Fruit fly (Drosophila melanogaster) whole organism, embryonic: ENCODE measurements around the gene SrpRalpha.

Source experiments
- Asciz ChIP-seq: fragments of 200-800 bp; sonication (Bioruptor generic); optimal IDR thresholded peaks from 2 replicates; lab custom pipeline; 2017; ENCODE audit warnings: missing biosample characterization, mild to moderate bottlenecking, missing genetic modification characterization, missing genetic modification reagents
- BtbVII ChIP-seq: fragments of 200-800 bp; sonication (Bioruptor generic); optimal IDR thresholded peaks from 3 replicates; lab custom pipeline; 2017; ENCODE audit warnings: missing biosample characterization, mild to moderate bottlenecking, missing genetic modification characterization
- CG12219 ChIP-seq: fragments of 200-800 bp; sonication (Bioruptor generic); optimal IDR thresholded peaks from 3 replicates; lab custom pipeline; 2018; ENCODE audit warnings: missing biosample characterization, mild to moderate bottlenecking, missing genetic modification characterization
- CG13424 ChIP-seq: fragments of 200-800 bp; sonication (Bioruptor generic); optimal IDR thresholded peaks from 2 replicates; lab custom pipeline; 2019; ENCODE audit warnings: missing biosample characterization, mild to moderate bottlenecking, missing genetic modification characterization, moderate library complexity
- CG13775 ChIP-seq: fragments of 200-800 bp; sonication (Bioruptor generic); optimal IDR thresholded peaks from 3 replicates; lab custom pipeline; 2017; ENCODE audit warnings: missing biosample characterization, mild to moderate bottlenecking, missing genetic modification characterization
- CG14014 ChIP-seq: fragments of 200-800 bp; sonication (Bioruptor generic); IDR thresholded peaks from 2 replicates; pipeline ENCODE4 v1.3.6; 2022; ENCODE audit warnings: missing biosample characterization, missing genetic modification characterization
- CG18011 ChIP-seq: fragments of 200-800 bp; sonication (Bioruptor generic); optimal IDR thresholded peaks from 2 replicates; lab custom pipeline; 2017; ENCODE audit warnings: missing biosample characterization, missing genetic modification characterization, mild to moderate bottlenecking, moderate library complexity, missing genotype
- CG2202 ChIP-seq: fragments of 200-800 bp; sonication (Bioruptor generic); optimal IDR thresholded peaks from 2 replicates; lab custom pipeline; 2018; ENCODE audit warnings: missing biosample characterization, mild to moderate bottlenecking, missing genetic modification characterization
- CG32532 ChIP-seq: fragments of 200-800 bp; sonication (Bioruptor generic); IDR thresholded peaks from 2 replicates; pipeline ENCODE4 v1.3.6; 2022; ENCODE audit warnings: missing biosample characterization, missing genetic modification characterization
- CG6854 ChIP-seq: fragments of 200-800 bp; sonication (Bioruptor generic); optimal IDR thresholded peaks from 3 replicates; lab custom pipeline; 2017; ENCODE audit warnings: missing biosample characterization, mild to moderate bottlenecking, missing genetic modification characterization
- CoRest ChIP-seq: fragments of 200-800 bp; sonication (Bioruptor generic); optimal IDR thresholded peaks from 3 replicates; lab custom pipeline; 2018; ENCODE audit warnings: missing biosample characterization, mild to moderate bottlenecking, missing genetic modification characterization, moderate library complexity
- Dp ChIP-seq: fragments of 200-800 bp; sonication (Bioruptor generic); optimal IDR thresholded peaks from 2 replicates; lab custom pipeline; 2018; ENCODE audit warnings: missing biosample characterization, mild to moderate bottlenecking, missing genetic modification characterization, moderate library complexity
- Hand ChIP-seq: fragments of 200-800 bp; sonication (Bioruptor generic); optimal IDR thresholded peaks from 2 replicates; lab custom pipeline; 2017; ENCODE audit warnings: mild to moderate bottlenecking, missing biosample characterization, missing genetic modification reagents, missing genetic modification characterization
- Hmr ChIP-seq: fragments of 200-800 bp; sonication (Bioruptor generic); optimal IDR thresholded peaks from 3 replicates; lab custom pipeline; 2017; ENCODE audit warnings: mild to moderate bottlenecking, missing biosample characterization, missing genetic modification reagents, missing genetic modification characterization
- Hr3 ChIP-seq: fragments of 200-800 bp; sonication (Bioruptor generic); optimal IDR thresholded peaks from 3 replicates; lab custom pipeline; 2016; ENCODE audit warnings: missing biosample characterization, missing genetic modification characterization
- Ssrp ChIP-seq: fragments of 200-800 bp; sonication (Bioruptor generic); optimal IDR thresholded peaks from 2 replicates; lab custom pipeline; 2018; ENCODE audit warnings: missing biosample characterization, mild to moderate bottlenecking, missing genetic modification characterization, moderate library complexity
- ara ChIP-seq: fragments of 200-800 bp; sonication (Bioruptor generic); IDR thresholded peaks from 2 replicates; pipeline ENCODE4 v1.3.6; 2022; ENCODE audit warnings: missing biosample characterization, missing genetic modification characterization
- caup ChIP-seq: fragments of 200-800 bp; sonication (Bioruptor generic); optimal IDR thresholded peaks from 3 replicates; lab custom pipeline; 2017; ENCODE audit warnings: missing biosample characterization, mild to moderate bottlenecking, missing genetic modification characterization, moderate library complexity; ENCODE audit not compliant: severe bottlenecking
- gro ChIP-seq: fragments of 200-800 bp; sonication (Bioruptor generic); optimal IDR thresholded peaks from 2 replicates; lab custom pipeline; 2016; ENCODE audit warnings: missing biosample characterization, missing genetic modification characterization
- lab ChIP-seq: fragments of 200-800 bp; sonication (Bioruptor generic); optimal IDR thresholded peaks from 3 replicates; lab custom pipeline; 2017; ENCODE audit warnings: missing biosample characterization, missing genetic modification characterization, mild to moderate bottlenecking, moderate library complexity, missing genetic modification reagents
- mam ChIP-seq: fragments of 200-800 bp; sonication (Bioruptor generic); optimal IDR thresholded peaks from 3 replicates; lab custom pipeline; 2016; ENCODE audit warnings: missing biosample characterization, missing genetic modification characterization
- phol ChIP-seq: fragments of 200-800 bp; sonication (Bioruptor generic); optimal IDR thresholded peaks from 3 replicates; lab custom pipeline; 2018; ENCODE audit warnings: missing biosample characterization, mild to moderate bottlenecking, missing genetic modification characterization, moderate library complexity
- prd ChIP-seq, 3 experiments: fragments of >200 bp in 2 of 3; fragments of 200-800 bp in 1 of 3; sonication (Bioruptor generic) in 1 of 3; optimal IDR thresholded peaks in 2 of 3; IDR thresholded peaks in 1 of 3; 2 replicates in 2 of 3; 3 replicates in 1 of 3; pipeline versions ENCODE4 v1.3.6 to Lab custom; 2017 to 2022; ENCODE audit warnings: missing biosample characterization in 1 of 3, missing genetic modification characterization in 1 of 3
- pum ChIP-seq: fragments of 200-800 bp; sonication (Bioruptor generic); optimal IDR thresholded peaks from 2 replicates; lab custom pipeline; 2016; ENCODE audit warnings: missing biosample characterization, missing genetic modification characterization
- ranshi ChIP-seq: fragments of 200-800 bp; sonication (Bioruptor generic); IDR thresholded peaks from 2 replicates; pipeline ENCODE4 v1.3.6; 2022; ENCODE audit warnings: missing biosample characterization, missing genetic modification characterization
- row ChIP-seq: fragments of 200-800 bp; sonication (Bioruptor generic); IDR thresholded peaks from 3 replicates; pipeline ENCODE4 v1.3.6; 2022; ENCODE audit warnings: missing biosample characterization, missing genetic modification characterization
- sens ChIP-seq: fragments of 200-800 bp; sonication (Bioruptor generic); peaks from one replicate; lab custom pipeline; 2016; ENCODE audit warnings: missing biosample characterization, missing genetic modification characterization
- shn ChIP-seq: fragments of 200-800 bp; sonication (Bioruptor generic); optimal IDR thresholded peaks from 3 replicates; lab custom pipeline; 2016; ENCODE audit warnings: missing biosample characterization, missing genetic modification characterization
- zfh1 ChIP-seq: fragments of 200-800 bp; sonication (Bioruptor generic); IDR thresholded peaks from 3 replicates; pipeline ENCODE4 v1.3.6; 2022; ENCODE audit warnings: missing biosample characterization, missing genetic modification characterization

The SrpRalpha gene

dm6 chrX:11081242-11081641, 47.6 kb downstream of the SrpRalpha start (continued):
- TF ChIP-seq CG13424 (peak; percentile 59), gro (no peak), phol (peak; percentile 49), Hand (peak; percentile 52), CG32532 (GFP tag; lab: Robert Waterston, UW) (peak; percentile 31; the same call in 1 of the 2 replicates), Hmr (peak; percentile 67), Asciz (GFP tag; lab: Kevin White, UChicago) (peak; percentile 2), BtbVII (peak; percentile 49), sens (GFP tag; lab: Kevin White, UChicago) (peak; percentile 78), row (GFP tag; lab: Robert Waterston, UW) (peak; percentile 64), ara (GFP tag; lab: Robert Waterston, UW) (no peak), mam (GFP tag; lab: Kevin White, UChicago) (peak; percentile 25), prd (optimal IDR thresholded peaks at IDR 0.05; lab: Kevin White, UChicago) (no peak), prd (GFP tag; IDR thresholded peaks at IDR 0.05; lab: Robert Waterston, UW) (peak; percentile 53; the same call in 2 of the 3 replicates), Hr3 (GFP tag; lab: Kevin White, UChicago) (peak; percentile 9), pum (GFP tag; lab: Kevin White, UChicago) (no peak), Ssrp (tag; lab: Kevin White, UChicago) (peak; percentile 28), CG13775 (peak; percentile 32), Dp (no peak), CG18011 (no peak), CG12219 (GFP tag; lab: Kevin White, UChicago) (peak; percentile 20), ranshi (peak; percentile 51; the same call in 1 of the 2 replicates), caup (GFP tag; lab: Kevin White, UChicago) (peak; percentile 61), CG6854 (GFP tag; lab: Kevin White, UChicago) (peak; percentile 47), zfh1 (GFP tag; lab: Robert Waterston, UW) (0 out of 3 replicates have a peak, but pooled peaks have one; percentile 12), CG2202 (tag; lab: Kevin White, UChicago) (no peak), lab (GFP tag; lab: Kevin White, UChicago) (peak; percentile 77), CG14014 (peak; percentile 10; the same call in 1 of the 2 replicates), shn (GFP tag; lab: Kevin White, UChicago) (peak; percentile 16), CoRest (tag; lab: Kevin White, UChicago) (peak; percentile 69)
